Worm (Caenorhabditis elegans) whole organism, L1 larva: Measurements from ENCODE around the gene nmat-1.

Source experiments
- F16B12.6 ChIP-seq: fragments of 150-350 bp; optimal IDR thresholded peaks from 2 replicates; lab custom pipeline; 2014; ENCODE audit warnings: missing biosample characterization, missing genetic modification characterization
- ceh-8 ChIP-seq: fragments of 200-800 bp; sonication (Bioruptor generic); optimal IDR thresholded peaks from 2 replicates; lab custom pipeline; 2018; ENCODE audit warnings: mild to moderate bottlenecking, missing genetic modification characterization, moderate library complexity, missing compliant biosample characterization
- egl-27 ChIP-seq, 2 experiments: fragments of 150-350 bp in 1 of 2; sonication (generic microtip); optimal IDR thresholded peaks; 3 replicates each; lab custom pipeline; 2017 to 2018; ENCODE audit warnings: missing biosample characterization in 2 of 2, missing genetic modification characterization in 2 of 2, missing genetic modification reagents in 2 of 2
- elt-2 ChIP-seq: sonication (generic microtip); optimal IDR thresholded peaks from 2 replicates; lab custom pipeline; 2016; ENCODE audit warnings: missing genetic modification characterization, mild to moderate bottlenecking, inconsistent platforms, missing compliant biosample characterization, missing genetic modification reagents
- nhr-11 ChIP-seq: fragments of 150-350 bp; optimal IDR thresholded peaks from 2 replicates; lab custom pipeline; 2014; ENCODE audit warnings: missing biosample characterization, missing genetic modification characterization
- nhr-71 ChIP-seq: sonication (generic microtip); optimal IDR thresholded peaks from 2 replicates; lab custom pipeline; 2016; ENCODE audit warnings: mild to moderate bottlenecking, missing genetic modification characterization, moderate library complexity, missing compliant biosample characterization
- unc-98 ChIP-seq: fragments of 200-800 bp; sonication (Bioruptor generic); IDR thresholded peaks from 2 replicates; pipeline ENCODE4 v1.3.6; 2022; ENCODE audit warnings: missing genetic modification characterization, missing compliant biosample characterization

The nmat-1 gene

DNA sequence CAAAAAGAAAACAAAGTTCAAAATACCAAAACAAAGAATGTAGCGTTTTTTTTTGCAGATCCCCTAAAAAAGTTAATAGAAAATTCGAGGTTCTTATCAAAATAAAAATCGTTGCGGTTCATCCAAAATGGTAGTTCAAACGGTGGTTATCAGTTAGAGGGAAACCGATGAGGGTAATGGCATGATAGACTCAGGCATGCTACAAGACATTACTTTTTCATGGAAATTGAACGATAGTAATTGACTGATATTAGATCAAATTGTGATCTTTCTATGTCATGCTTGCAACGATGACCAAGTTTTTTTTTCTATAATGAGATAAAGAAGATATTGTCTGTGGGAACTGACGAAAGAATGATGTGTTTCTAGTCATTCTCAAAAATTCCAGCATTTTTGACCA lies 53.3 kb downstream of the nmat-1 start (continued):
- TF ChIP-seq ceh-8 (GFP tag; lab: Kevin White, UChicago) (no peak), egl-27 (tag; optimal IDR thresholded peaks at IDR 0.05; lab: Kevin White, UChicago) (no peak), nhr-71 (tag; lab: Kevin White, UChicago) (peak; percentile 38), unc-98 (GFP tag; lab: Robert Waterston, UW) (no peak), elt-2 (tag; lab: Kevin White, UChicago) (peak; percentile 67), nhr-11 (no peak), F16B12.6 (tag; lab: Kevin White, UChicago) (no peak)
